Worm (Caenorhabditis elegans): ENCODE data around the gene nucb-1.

ce11 chrX:10236844-10237243 lies 39.3 kb downstream of the nucb-1 start, which contains the start of gene zipt-13:
- TF ChIP-seq nhr-28 (tag; optimal IDR thresholded peaks at IDR 0.05) (no peak), ama-1 (optimal IDR thresholded peaks at IDR 0.05) (no peak), skn-1 (tag; optimal IDR thresholded peaks at IDR 0.05) (no peak), nhr-77 (tag; optimal IDR thresholded peaks at IDR 0.05) (no peak), lin-15B (tag; optimal IDR thresholded peaks at IDR 0.05) (no peak), pqm-1 (tag; optimal IDR thresholded peaks at IDR 0.05) (no peak), pha-4 (tag; optimal IDR thresholded peaks at IDR 0.05) (no peak)
